Worm (Caenorhabditis elegans) whole organism, young adult: ENCODE measurements around the gene pqn-87.
A peak's percentile ranks its signal among the peaks of the same experiment; 100 is the strongest.
"Not testable (repeated sequence)": the region's sequence is repeated elsewhere in the genome, so short reads cannot be mapped to it uniquely, and the experiment has no call there.

Experiments used
- F49E8.2 ChIP-seq: sonication (generic microtip); optimal IDR thresholded peaks from 3 replicates; lab custom pipeline; 2017; ENCODE audit warnings: missing genetic modification characterization, mild to moderate bottlenecking, missing compliant biosample characterization, antibody characterized with exemption, moderate library complexity; ENCODE audit not compliant: insufficient read depth
- K12H6.12 ChIP-seq: fragments of 200-800 bp; sonication (Bioruptor generic); optimal IDR thresholded peaks from 2 replicates; lab custom pipeline; 2018; ENCODE audit warnings: mild to moderate bottlenecking, missing genetic modification characterization, missing compliant biosample characterization
- Y79H2A.3 ChIP-seq: fragments of 200-800 bp; sonication (Bioruptor generic); conservative IDR thresholded peaks from 2 replicates; pipeline ENCODE4 v1.3.6; 2022; ENCODE audit warnings: missing genetic modification reagents, missing genetic modification characterization, missing compliant biosample characterization
- hmg-1.2 ChIP-seq: fragments of 200-800 bp; sonication (Bioruptor generic); IDR thresholded peaks from 2 replicates; pipeline ENCODE4 v1.3.6; 2022; ENCODE audit warnings: missing genetic modification reagents, missing genetic modification characterization, missing compliant biosample characterization
- madf-10 ChIP-seq: sonication (generic microtip); optimal IDR thresholded peaks from 2 replicates; lab custom pipeline; 2016; ENCODE audit warnings: mild to moderate bottlenecking, missing genetic modification characterization, missing compliant biosample characterization
- madf-3 ChIP-seq: fragments of 200-800 bp; sonication (Bioruptor generic); IDR thresholded peaks from 2 replicates; pipeline ENCODE4 v1.3.6; 2022; ENCODE audit warnings: missing genetic modification reagents, missing genetic modification characterization, missing compliant biosample characterization
- nhr-90 ChIP-seq: sonication (generic microtip); optimal IDR thresholded peaks from 2 replicates; lab custom pipeline; 2016; ENCODE audit warnings: missing genotype, mild to moderate bottlenecking, missing genetic modification characterization, missing compliant biosample characterization
- tbx-9 ChIP-seq: sonication (generic microtip); optimal IDR thresholded peaks from 2 replicates; lab custom pipeline; 2016; ENCODE audit warnings: borderline replicate concordance, missing genetic modification characterization, inconsistent platforms, missing compliant biosample characterization
- ztf-22 ChIP-seq: fragments of 200-800 bp; sonication (Bioruptor generic); optimal IDR thresholded peaks from 2 replicates; lab custom pipeline; 2018; ENCODE audit warnings: mild to moderate bottlenecking, missing genetic modification characterization, moderate library complexity, missing compliant biosample characterization

The pqn-87 gene

DNA sequence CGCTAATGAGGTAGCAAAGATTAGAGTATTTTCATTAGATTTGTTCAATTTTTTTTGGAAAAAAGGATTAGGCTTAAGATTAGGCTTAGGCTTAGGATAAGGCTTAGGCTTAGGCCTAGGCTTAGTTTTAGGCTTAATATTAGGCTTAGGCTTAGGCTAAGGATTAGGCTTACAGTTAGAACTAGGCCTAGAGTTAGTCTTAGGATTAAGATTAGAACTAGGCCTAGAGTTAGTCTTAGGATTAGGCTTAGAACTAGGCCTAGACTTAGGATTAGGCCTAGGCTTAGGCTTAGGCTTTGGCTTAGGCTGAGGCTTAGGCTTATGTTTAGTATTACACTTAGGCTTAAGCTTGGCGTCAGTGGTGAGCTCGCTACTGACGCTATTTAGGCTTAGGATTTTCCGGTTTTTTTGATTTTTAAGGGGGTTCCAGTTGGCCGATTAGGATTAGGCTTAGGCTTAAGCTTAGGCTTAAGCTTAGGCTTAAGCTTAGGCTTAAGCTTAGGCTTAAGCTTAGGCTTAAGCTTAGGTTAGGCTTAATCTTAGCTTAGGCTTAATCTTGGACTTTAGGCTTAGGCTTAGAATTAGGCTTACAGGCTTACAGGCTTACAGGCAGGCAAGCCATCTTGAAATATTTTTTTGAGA is 55.3 kb downstream of the pqn-87 start (continued):
- TF ChIP-seq nhr-90 (tag; lab: Kevin White, UChicago): no peak

DNA sequence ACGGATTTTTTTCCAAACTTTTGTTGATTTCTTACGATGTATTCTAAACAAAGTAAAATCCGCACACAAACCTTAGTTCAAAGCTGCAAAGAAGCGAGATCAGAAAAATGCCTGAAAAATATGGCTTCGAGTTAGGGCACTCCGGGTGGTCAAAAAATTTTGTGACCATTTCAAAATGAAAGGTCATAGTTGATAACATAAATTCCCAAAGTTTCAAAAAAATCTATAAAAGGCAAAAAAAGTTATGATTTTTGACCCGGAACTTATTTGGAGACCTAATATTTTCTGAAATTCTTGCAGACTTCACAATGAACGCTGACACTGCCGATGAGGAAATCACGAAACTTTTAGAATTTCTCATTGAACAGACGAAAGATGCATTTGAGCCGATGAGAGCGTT is 60.3 kb downstream of the pqn-87 start, which contains the start of gene Y57A10A.8:
Y57A10A.8 (plus strand) TSS at position 301 of the 400 bp plus-strand sequence.
- TF ChIP-seq Y79H2A.3 (GFP tag; lab: Robert Waterston, UW); K12H6.12 (tag; lab: Kevin White, UChicago); ztf-22 (GFP tag; lab: Kevin White, UChicago): not testable (repeated sequence)

- TF ChIP-seq tbx-9 (tag; lab: Kevin White, UChicago) (no peak), F49E8.2 (tag; lab: Kevin White, UChicago) (no peak), hmg-1.2 (GFP tag; lab: Robert Waterston, UW) (peak; percentile 93), madf-3 (GFP tag; lab: Robert Waterston, UW) (no peak), madf-10 (tag; lab: Kevin White, UChicago) (no peak)
Observed at ce11 chrII:12162997-12163396, 61.9 kb downstream of the pqn-87 start.
